Fruit fly (Drosophila melanogaster): ENCODE results near the gene Nepl6.

The Nepl6 gene

dm6 chr2L:6423148-6423547 is 37.8 kb upstream of the Nepl6 start, which contains the start of gene Tig (continued):
- no peak for TF ChIP-seq tup (GFP tag; optimal IDR thresholded peaks at IDR 0.05)
- no peak for TF ChIP-seq pros (GFP tag; optimal IDR thresholded peaks at IDR 0.05)
- TF ChIP-seq Opbp (GFP tag; IDR thresholded peaks at IDR 0.05; ENCODE audit: partially characterized antibody): no peak
- TF ChIP-seq dimm (GFP tag; IDR thresholded peaks at IDR 0.05): no peak
- TF ChIP-seq kni (GFP tag; optimal IDR thresholded peaks at IDR 0.05): no peak
- TF ChIP-seq CG10979 (tag; optimal IDR thresholded peaks at IDR 0.05): no peak
- TF ChIP-seq ap (GFP tag; IDR thresholded peaks at IDR 0.05): no peak
- TF ChIP-seq lmd (GFP tag; IDR thresholded peaks at IDR 0.05): no peak
- TF ChIP-seq Rfx (GFP tag; IDR thresholded peaks at IDR 0.05): no peak
- TF ChIP-seq CG13624 (GFP tag; optimal IDR thresholded peaks at IDR 0.05): no peak
- TF ChIP-seq CG31224 (GFP tag; IDR thresholded peaks at IDR 0.05): peak; percentile 55
- no peak for TF ChIP-seq sens-2 (GFP tag; IDR thresholded peaks at IDR 0.05)
- TF ChIP-seq mirr (GFP tag; optimal IDR thresholded peaks at IDR 0.05): peak; percentile 39
- TF ChIP-seq ac (GFP tag; optimal IDR thresholded peaks at IDR 0.05): no peak
- TF ChIP-seq dm (GFP tag; optimal IDR thresholded peaks at IDR 0.05): no peak
- no peak for TF ChIP-seq CG33213 (GFP tag; optimal IDR thresholded peaks at IDR 0.05)
- TF ChIP-seq B-H2 (GFP tag; optimal IDR thresholded peaks at IDR 0.05): no peak
- TF ChIP-seq pan (optimal IDR thresholded peaks at IDR 0.05): no peak
- no peak for TF ChIP-seq pan (GFP tag; optimal IDR thresholded peaks at IDR 0.05 in 1 of 2, IDR thresholded peaks at IDR 0.05 in 1 of 2)
- no peak for TF ChIP-seq Chrac-16 (GFP tag; optimal IDR thresholded peaks at IDR 0.05)
- no peak for TF ChIP-seq bigmax (GFP tag; optimal IDR thresholded peaks at IDR 0.05)
- no peak for TF ChIP-seq eve (GFP tag; optimal IDR thresholded peaks at IDR 0.05)
- no peak for TF ChIP-seq z (GFP tag; IDR thresholded peaks at IDR 0.05)
- no peak for TF ChIP-seq GATAe (GFP tag; conservative IDR thresholded peaks at IDR 0.05)
- TF ChIP-seq hb (GFP tag; IDR thresholded peaks at IDR 0.05; ENCODE audit: partially characterized antibody): no peak
- 0 out of 4 replicates have a peak, but pooled peaks have one; percentile 62 for TF ChIP-seq chinmo (GFP tag; IDR thresholded peaks at IDR 0.05; ENCODE audit: partially characterized antibody)
- TF ChIP-seq Hmr (GFP tag; optimal IDR thresholded peaks at IDR 0.05): no peak
- TF ChIP-seq dpn (GFP tag; optimal IDR thresholded peaks at IDR 0.05): no peak
- TF ChIP-seq bbx (GFP tag; IDR thresholded peaks at IDR 0.05; ENCODE audit: partially characterized antibody): no peak
- TF ChIP-seq vnd (GFP tag; IDR thresholded peaks at IDR 0.05; ENCODE audit: partially characterized antibody): no peak
- no peak for TF ChIP-seq CG8290 (GFP tag; optimal IDR thresholded peaks at IDR 0.05)
- no peak for TF ChIP-seq CG8290 (tag; optimal IDR thresholded peaks at IDR 0.05)
- peak in 1 of 2 experiments; percentile 58 for TF ChIP-seq Pdp1 (GFP tag; optimal IDR thresholded peaks at IDR 0.05)
- TF ChIP-seq sens (GFP tag): peak; percentile 42
- no peak for TF ChIP-seq CG5180 (GFP tag; optimal IDR thresholded peaks at IDR 0.05)
- TF ChIP-seq ind (GFP tag; optimal IDR thresholded peaks at IDR 0.05): no peak
- no peak for TF ChIP-seq CG6791 (GFP tag; IDR thresholded peaks at IDR 0.05; ENCODE audit: partially characterized antibody)
- TF ChIP-seq Usf (GFP tag; optimal IDR thresholded peaks at IDR 0.05): no peak
- TF ChIP-seq Hr78 (GFP tag; optimal IDR thresholded peaks at IDR 0.05): peak in 1 of 2 experiments; percentile 51
- TF ChIP-seq CG11723 (GFP tag; optimal IDR thresholded peaks at IDR 0.05): no peak
- TF ChIP-seq CG2875 (GFP tag; optimal IDR thresholded peaks at IDR 0.05): no peak
- no peak for TF ChIP-seq jigr1 (GFP tag; IDR thresholded peaks at IDR 0.05)
- no peak for TF ChIP-seq emc (GFP tag; optimal IDR thresholded peaks at IDR 0.05)
- TF ChIP-seq CG18599 (GFP tag; optimal IDR thresholded peaks at IDR 0.05): no peak
- no peak for TF ChIP-seq CG10267 (tag; optimal IDR thresholded peaks at IDR 0.05)
- no peak for TF ChIP-seq HHEX (GFP tag; optimal IDR thresholded peaks at IDR 0.05)
- TF ChIP-seq Ravus (GFP tag; IDR thresholded peaks at IDR 0.05): no peak
- no peak for TF ChIP-seq CG7786 (GFP tag; optimal IDR thresholded peaks at IDR 0.05)
- TF ChIP-seq HLHmδ (GFP tag; optimal IDR thresholded peaks at IDR 0.05): no peak
- no peak for TF ChIP-seq Nf-YC (tag; optimal IDR thresholded peaks at IDR 0.05)
- TF ChIP-seq fru (optimal IDR thresholded peaks at IDR 0.05): no peak
- no peak for TF ChIP-seq D19A (tag; optimal IDR thresholded peaks at IDR 0.05)

Measured in whole organism, embryonic.